Worm (Caenorhabditis elegans) whole organism, L4 larva: ENCODE data around the gene R08C7.1.
A peak's percentile ranks its signal among the peaks of the same experiment; 100 is the strongest.

ENCODE experiments used
- F26F4.8 ChIP-seq: fragments of 200-800 bp; sonication (Bioruptor generic); conservative IDR thresholded peaks from 2 replicates; pipeline ENCODE4 v1.3.6; 2022; ENCODE audit warnings: missing genetic modification characterization, missing compliant biosample characterization
- T20F7.1 ChIP-seq: fragments of 200-800 bp; sonication (Bioruptor generic); optimal IDR thresholded peaks from 2 replicates; lab custom pipeline; 2018; ENCODE audit warnings: mild to moderate bottlenecking, missing genetic modification characterization, missing compliant biosample characterization
- T26A8.4 ChIP-seq: fragments of 200-800 bp; sonication (Bioruptor generic); IDR thresholded peaks from 2 replicates; pipeline ENCODE4 v1.3.6; 2022; ENCODE audit warnings: missing genetic modification characterization, missing compliant biosample characterization
- Y48G9A.11 ChIP-seq: fragments of 200-800 bp; sonication (Bioruptor generic); IDR thresholded peaks from 2 replicates; pipeline ENCODE4 v1.3.6; 2022; ENCODE audit warnings: missing genetic modification reagents, missing genetic modification characterization, missing compliant biosample characterization
- ZK337.2 ChIP-seq: fragments of 200-800 bp; sonication (Bioruptor generic); IDR thresholded peaks from 2 replicates; pipeline ENCODE4 v1.3.6; 2022; ENCODE audit warnings: missing genetic modification reagents, missing genetic modification characterization, missing compliant biosample characterization
- ZK546.5 ChIP-seq, 2 experiments: sonication (generic microtip); optimal IDR thresholded peaks; 2 replicates each; lab custom pipeline; 2017; ENCODE audit warnings: missing biosample characterization in 2 of 2, missing genetic modification characterization in 2 of 2
- ama-1 ChIP-seq: fragments of 150-350 bp; optimal IDR thresholded peaks from 2 replicates; lab custom pipeline; 2014; ENCODE audit warnings: inconsistent platforms, mixed read lengths
- arid-1 ChIP-seq: fragments of 200-800 bp; sonication (Bioruptor generic); conservative IDR thresholded peaks from 2 replicates; pipeline ENCODE4 v1.3.6; 2022; ENCODE audit warnings: missing genetic modification reagents, missing genetic modification characterization, missing compliant biosample characterization
- ceh-20 ChIP-seq: fragments of 200-800 bp; sonication (Bioruptor generic); IDR thresholded peaks from 2 replicates; pipeline ENCODE4 v1.3.6; 2022; ENCODE audit warnings: missing genetic modification reagents, missing genetic modification characterization, missing compliant biosample characterization
- daf-12 ChIP-seq: fragments of 150-350 bp; optimal IDR thresholded peaks from 2 replicates; lab custom pipeline; 2014; ENCODE audit warnings: missing biosample characterization, missing genetic modification reagents, missing genetic modification characterization
- daf-16 ChIP-seq, 3 experiments: sonication (generic microtip); optimal IDR thresholded peaks; 2 replicates each; lab custom pipeline; 2016 to 2017; ENCODE audit warnings: missing genetic modification characterization in 3 of 3, missing genetic modification reagents in 3 of 3, mild to moderate bottlenecking in 2 of 3, missing compliant biosample characterization in 2 of 3, missing biosample characterization in 1 of 3, moderate library complexity in 1 of 3
- dmd-6 ChIP-seq: fragments of 200-800 bp; sonication (Bioruptor generic); IDR thresholded peaks from 2 replicates; pipeline ENCODE4 v1.3.6; 2022; ENCODE audit warnings: missing genetic modification reagents, missing genetic modification characterization, missing compliant biosample characterization
- dmd-8 ChIP-seq: fragments of 200-800 bp; sonication (Bioruptor generic); IDR thresholded peaks from 2 replicates; pipeline ENCODE4 v1.3.6; 2022; ENCODE audit warnings: missing genetic modification characterization, missing compliant biosample characterization
- dve-1 ChIP-seq: sonication (generic microtip); optimal IDR thresholded peaks from 2 replicates; lab custom pipeline; 2017; ENCODE audit warnings: antibody characterized with exemption, mild to moderate bottlenecking, missing genetic modification characterization, missing compliant biosample characterization; ENCODE audit not compliant: insufficient read depth
- egl-27 ChIP-seq: sonication (generic microtip); optimal IDR thresholded peaks from 3 replicates; lab custom pipeline; 2017; ENCODE audit warnings: missing biosample characterization, missing genetic modification reagents, missing genetic modification characterization
- hif-1 ChIP-seq, 2 experiments: sonication (generic microtip); optimal IDR thresholded peaks; 2 replicates each; lab custom pipeline; 2016 to 2017; ENCODE audit warnings: missing compliant biosample characterization in 2 of 2, missing genetic modification characterization in 2 of 2, missing genetic modification reagents in 2 of 2, missing genotype in 2 of 2, mild to moderate bottlenecking in 1 of 2
- hlh-11 ChIP-seq: fragments of 200-800 bp; sonication (Bioruptor generic); optimal IDR thresholded peaks from 2 replicates; lab custom pipeline; 2018; ENCODE audit warnings: mild to moderate bottlenecking, missing genetic modification characterization, missing compliant biosample characterization
- hlh-30 ChIP-seq: sonication (generic microtip); optimal IDR thresholded peaks from 2 replicates; lab custom pipeline; 2017; ENCODE audit warnings: antibody characterized with exemption, mild to moderate bottlenecking, missing genetic modification characterization, missing compliant biosample characterization; ENCODE audit not compliant: insufficient read depth
- hmg-1.1 ChIP-seq: fragments of 200-800 bp; sonication (Bioruptor generic); IDR thresholded peaks from 2 replicates; pipeline ENCODE4 v1.3.6; 2022; ENCODE audit warnings: missing genetic modification reagents, missing genetic modification characterization, missing compliant biosample characterization
- lin-1 ChIP-seq: fragments of 200-800 bp; sonication (Bioruptor generic); IDR thresholded peaks from 2 replicates; pipeline ENCODE4 v1.3.6; 2022; ENCODE audit warnings: missing genetic modification reagents, missing genetic modification characterization, missing compliant biosample characterization
- lin-29 ChIP-seq: fragments of 200-800 bp; sonication (Bioruptor generic); IDR thresholded peaks from 2 replicates; pipeline ENCODE4 v1.3.6; 2022; ENCODE audit warnings: missing genetic modification reagents, missing genetic modification characterization, missing compliant biosample characterization
- lin-38 ChIP-seq: fragments of 200-800 bp; sonication (Bioruptor generic); IDR thresholded peaks from 2 replicates; pipeline ENCODE4 v1.3.6; 2022; ENCODE audit warnings: missing genetic modification reagents, missing genetic modification characterization, missing compliant biosample characterization
- lir-3 ChIP-seq: sonication (generic microtip); optimal IDR thresholded peaks from 2 replicates; lab custom pipeline; 2016; ENCODE audit warnings: mild to moderate bottlenecking, missing genetic modification characterization, missing compliant biosample characterization
- lsy-2 ChIP-seq, 2 experiments: fragments of 150-350 bp in 1 of 2; sonication (generic microtip) in 1 of 2; optimal IDR thresholded peaks; 2 replicates each; lab custom pipeline; 2014 to 2017; ENCODE audit warnings: missing biosample characterization in 2 of 2, missing genetic modification characterization in 2 of 2
- madf-9 ChIP-seq: fragments of 200-800 bp; sonication (Bioruptor generic); conservative IDR thresholded peaks from 2 replicates; pipeline ENCODE4 v1.3.6; 2022; ENCODE audit warnings: missing genetic modification reagents, missing genetic modification characterization, missing compliant biosample characterization
- mes-2 ChIP-seq: sonication (generic microtip); optimal IDR thresholded peaks from 2 replicates; lab custom pipeline; 2016; ENCODE audit warnings: missing genotype, mild to moderate bottlenecking, missing genetic modification characterization, missing compliant biosample characterization; ENCODE audit not compliant: poor library complexity, severe bottlenecking
- mxl-2 ChIP-seq: fragments of 200-800 bp; sonication (Bioruptor generic); conservative IDR thresholded peaks from 2 replicates; pipeline ENCODE4 v1.3.6; 2022; ENCODE audit warnings: missing genetic modification reagents, missing genetic modification characterization, missing compliant biosample characterization
- mxl-3 ChIP-seq: fragments of 200-800 bp; sonication (Bioruptor generic); optimal IDR thresholded peaks from 2 replicates; lab custom pipeline; 2018; ENCODE audit warnings: mild to moderate bottlenecking, missing genetic modification characterization, missing compliant biosample characterization
- nhr-25 ChIP-seq: sonication (generic microtip); optimal IDR thresholded peaks from 2 replicates; lab custom pipeline; 2017; ENCODE audit warnings: missing genetic modification characterization, mild to moderate bottlenecking, missing compliant biosample characterization, antibody characterized with exemption, moderate library complexity, borderline replicate concordance; ENCODE audit not compliant: insufficient read depth
- nhr-41 ChIP-seq: fragments of 200-800 bp; sonication (Bioruptor generic); IDR thresholded peaks from 2 replicates; pipeline ENCODE4 v1.3.6; 2022; ENCODE audit warnings: missing genetic modification reagents, missing genetic modification characterization, missing compliant biosample characterization
- nhr-42 ChIP-seq: fragments of 200-800 bp; sonication (Bioruptor generic); IDR thresholded peaks from 2 replicates; pipeline ENCODE4 v1.3.6; 2022; ENCODE audit warnings: missing genetic modification characterization, missing compliant biosample characterization
- nhr-6 ChIP-seq: fragments of 150-350 bp; optimal IDR thresholded peaks from 2 replicates; lab custom pipeline; 2014; ENCODE audit warnings: missing biosample characterization, missing genetic modification characterization
- rbr-2 ChIP-seq: sonication (generic microtip); optimal IDR thresholded peaks from 2 replicates; lab custom pipeline; 2016; ENCODE audit warnings: missing genotype, missing genetic modification characterization, missing compliant biosample characterization
- saeg-2 ChIP-seq: fragments of 200-800 bp; sonication (Bioruptor generic); IDR thresholded peaks from 2 replicates; pipeline ENCODE4 v1.3.6; 2022; ENCODE audit warnings: missing genetic modification reagents, missing genetic modification characterization, missing compliant biosample characterization
- set-16 ChIP-seq: fragments of 200-800 bp; sonication (Bioruptor generic); IDR thresholded peaks from 2 replicates; pipeline ENCODE4 v1.3.6; 2022; ENCODE audit warnings: missing genetic modification reagents, missing genetic modification characterization, missing compliant biosample characterization
- snpc-4 ChIP-seq: fragments of 150-350 bp; optimal IDR thresholded peaks from 2 replicates; lab custom pipeline; 2014; ENCODE audit warnings: missing biosample characterization, missing genetic modification characterization
- spr-1 ChIP-seq: sonication (generic microtip); optimal IDR thresholded peaks from 2 replicates; lab custom pipeline; 2016; ENCODE audit warnings: mild to moderate bottlenecking, missing genetic modification characterization, missing compliant biosample characterization
- unc-130 ChIP-seq: sonication (generic microtip); optimal IDR thresholded peaks from 2 replicates; lab custom pipeline; 2016; ENCODE audit warnings: missing genetic modification reagents, missing genetic modification characterization, missing compliant biosample characterization
- zip-11 ChIP-seq: fragments of 200-800 bp; sonication (Bioruptor generic); IDR thresholded peaks from 2 replicates; pipeline ENCODE4 v1.3.6; 2022; ENCODE audit warnings: missing genetic modification characterization, missing compliant biosample characterization

Gene R08C7.1

DNA sequence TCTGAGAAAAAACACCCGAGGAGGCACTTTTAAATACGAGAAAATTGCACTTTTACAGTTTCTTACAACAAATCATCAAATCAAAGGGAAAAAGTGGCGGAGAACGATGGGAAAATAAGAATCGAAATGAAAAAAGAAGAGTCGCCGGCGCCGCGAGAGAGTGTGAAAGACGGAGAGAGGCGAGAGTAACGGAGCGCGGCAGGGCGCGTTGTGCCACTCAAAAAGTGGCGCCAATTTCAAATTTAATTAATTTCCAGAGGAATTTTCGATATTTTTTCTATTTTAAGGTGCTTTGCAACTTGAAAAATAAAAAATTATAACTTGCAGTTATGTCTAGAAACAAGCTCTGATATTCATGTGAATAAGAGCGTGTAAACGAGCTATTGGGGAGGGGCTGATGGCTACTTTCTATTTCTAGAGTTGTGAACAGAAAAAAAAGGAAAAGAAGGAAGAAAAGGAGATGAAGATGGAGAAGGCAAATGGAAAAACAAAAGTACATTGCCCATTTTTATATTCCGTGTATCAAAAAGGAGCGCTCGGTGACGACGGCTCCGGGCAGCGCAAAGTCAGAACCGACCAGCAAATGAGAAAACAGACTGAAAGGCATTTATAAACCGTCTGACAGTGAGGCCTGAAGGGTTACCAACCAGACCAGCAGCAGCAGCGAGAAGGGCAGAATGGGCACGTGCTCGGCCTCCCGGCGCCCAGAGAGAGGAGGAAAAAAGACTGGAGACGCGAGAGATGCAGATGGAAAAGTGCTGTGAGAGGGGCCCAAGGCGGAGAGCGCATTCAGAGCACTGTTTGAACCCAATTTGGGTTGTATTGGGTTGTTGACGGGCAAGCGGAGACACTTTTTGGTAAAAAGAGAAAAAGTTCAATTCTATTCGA is 19.5 kb downstream of the R08C7.1 start (continued):
- TF ChIP-seq ama-1 (lab: Kevin White, UChicago) (peak; percentile 32), dmd-6 (peak; percentile 45), hmg-1.1 (peak; percentile 66), F26F4.8 (GFP tag; lab: Robert Waterston, UW) (no peak), mes-2 (peak; percentile 48), lsy-2 (tag; optimal IDR thresholded peaks at IDR 0.05; lab: Kevin White, UChicago) (peak in 1 of 2 experiments; percentile 40), T20F7.1 (GFP tag; lab: Kevin White, UChicago) (peak; percentile 7), lin-1 (0 out of 2 replicates have a peak, but pooled peaks have one; percentile 49), lir-3 (no peak), saeg-2 (GFP tag; lab: Robert Waterston, UW) (0 out of 2 replicates have a peak, but pooled peaks have one; percentile 11), nhr-41 (GFP tag; lab: Robert Waterston, UW) (no peak), Y48G9A.11 (GFP tag; lab: Robert Waterston, UW) (0 out of 2 replicates have a peak, but pooled peaks have one; percentile 17), lin-29 (0 out of 2 replicates have a peak, but pooled peaks have one; percentile 9), egl-27 (tag; lab: Kevin White, UChicago) (no peak), dve-1 (no peak), madf-9 (GFP tag; lab: Robert Waterston, UW) (0 out of 2 replicates have a peak, but pooled peaks have one; percentile 30), nhr-6 (peak; percentile 45), nhr-42 (GFP tag; lab: Robert Waterston, UW) (peak; percentile 29; the same call in 1 of the 2 replicates), rbr-2 (tag; lab: Kevin White, UChicago) (peak; percentile 18), hlh-11 (peak; percentile 68), mxl-3 (GFP tag; lab: Kevin White, UChicago) (peak; percentile 76), snpc-4 (tag; lab: Kevin White, UChicago) (no peak), zip-11 (GFP tag; lab: Robert Waterston, UW) (no peak), nhr-25 (tag; lab: Kevin White, UChicago) (no peak), mxl-2 (GFP tag; lab: Robert Waterston, UW) (peak; percentile 65; the same call in 1 of the 2 replicates), T26A8.4 (0 out of 2 replicates have a peak, but pooled peaks have one; percentile 27), unc-130 (GFP tag; lab: Kevin White, UChicago) (peak; percentile 15), daf-12 (no peak), daf-16 (GFP tag; optimal IDR thresholded peaks at IDR 0.05; lab: Kevin White, UChicago) (peak in 1 of 2 experiments; percentile 15), daf-16 (tag; optimal IDR thresholded peaks at IDR 0.05; lab: Kevin White, UChicago) (peak; percentile 71), set-16 (GFP tag; lab: Robert Waterston, UW) (peak; percentile 92), spr-1 (no peak), hlh-30 (peak; percentile 89), ZK546.5 (tag; optimal IDR thresholded peaks at IDR 0.05; lab: Kevin White, UChicago) (no peak), ceh-20 (GFP tag; lab: Robert Waterston, UW) (peak; percentile 32; the same call in 1 of the 2 replicates), hif-1 (tag; optimal IDR thresholded peaks at IDR 0.05; lab: Kevin White, UChicago) (peak in 1 of 2 experiments; percentile 6), dmd-8 (GFP tag; lab: Robert Waterston, UW) (peak; percentile 40; the same call in 1 of the 2 replicates), arid-1 (GFP tag; lab: Robert Waterston, UW) (peak; percentile 74), ZK337.2 (peak; percentile 47; the same call in 1 of the 2 replicates), lin-38 (GFP tag; lab: Robert Waterston, UW) (peak; percentile 68)
